Worm (Caenorhabditis elegans): ENCODE results near the gene nhr-166.

- TF ChIP-seq him-1 (tag; optimal IDR thresholded peaks at IDR 0.05) (no peak), W03F9.2 (tag; optimal IDR thresholded peaks at IDR 0.05) (no peak)
Measured at ce11 chrII:3906615-3907190, 26.7 kb downstream of the nhr-166 start, which contains the start of the genes F53C3.11 and fbxb-103.
